Worm (Caenorhabditis elegans): Measurements from ENCODE around the gene snrp-40.1.
A peak's percentile ranks its signal among the peaks of the same experiment; 100 is the strongest.

Gene snrp-40.1

ce11 chrX:11248083-11248482 lies 51.5 kb downstream of the snrp-40.1 start:
- TF ChIP-seq sea-1 (GFP tag; conservative IDR thresholded peaks at IDR 0.05) (no peak), B0310.2 (tag; optimal IDR thresholded peaks at IDR 0.05) (no peak), scrt-1 (GFP tag; IDR thresholded peaks at IDR 0.05) (no peak), tbx-37 (GFP tag; conservative IDR thresholded peaks at IDR 0.05) (no peak), hnd-1 (tag; optimal IDR thresholded peaks at IDR 0.05) (no peak), hmg-4 (GFP tag; optimal IDR thresholded peaks at IDR 0.05) (peak; percentile 46), pes-1 (GFP tag; IDR thresholded peaks at IDR 0.05) (no peak), hmbx-1 (tag; optimal IDR thresholded peaks at IDR 0.05) (no peak)
